Worm (Caenorhabditis elegans): Measurements from ENCODE around the gene B0244.17.

DNA sequence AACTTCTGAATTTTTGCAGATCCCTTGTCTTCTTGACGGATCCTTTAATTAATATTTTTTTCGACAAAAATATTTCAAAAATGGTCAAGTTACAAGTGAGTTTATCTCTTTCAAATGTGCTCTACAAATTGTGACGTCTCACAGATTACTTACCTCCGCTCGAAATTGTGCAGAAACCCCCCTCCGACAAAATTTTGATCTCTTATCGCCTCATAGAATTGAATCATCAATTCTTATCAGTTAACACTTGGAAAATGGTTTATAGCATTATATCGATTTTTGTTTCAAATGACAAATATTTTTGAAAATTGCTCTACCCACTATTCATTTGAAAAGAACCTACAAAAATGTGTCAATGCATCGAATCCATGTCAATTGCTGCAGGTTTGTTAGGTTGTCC is 1.9 kb downstream of the B0244.17 start, which contains the start of gene B0244.10:
- TF ChIP-seq unc-39 (tag; optimal IDR thresholded peaks at IDR 0.05) (no peak), snpc-4 (tag; optimal IDR thresholded peaks at IDR 0.05) (no peak), mep-1 (tag; optimal IDR thresholded peaks at IDR 0.05) (no peak), zip-8 (tag; optimal IDR thresholded peaks at IDR 0.05) (no peak), bed-3 (GFP tag; optimal IDR thresholded peaks at IDR 0.05) (no peak), nhr-28 (tag; optimal IDR thresholded peaks at IDR 0.05) (no peak), nhr-12 (tag; optimal IDR thresholded peaks at IDR 0.05) (no peak), mls-2 (tag; optimal IDR thresholded peaks at IDR 0.05) (no peak), unc-62 (GFP tag; optimal IDR thresholded peaks at IDR 0.05) (no peak)

Data from whole organism, mixed stage, embryonic.